Fruit fly (Drosophila melanogaster) whole organism, embryonic: Measurements from ENCODE around the gene CG5013.
A peak's percentile ranks its signal among the peaks of the same experiment; 100 is the strongest.

ENCODE experiments used
- Awh ChIP-seq: fragments of 200-800 bp; sonication (Bioruptor generic); IDR thresholded peaks from 2 replicates; pipeline ENCODE4, ENCODE4 v1.3.6; 2022; ENCODE audit warnings: missing biosample characterization, missing genetic modification characterization
- CG10543 ChIP-seq: fragments of 200-800 bp; sonication (Bioruptor generic); optimal IDR thresholded peaks from 3 replicates; lab custom pipeline; 2017; ENCODE audit warnings: missing biosample characterization, mild to moderate bottlenecking, missing genetic modification characterization, moderate library complexity
- CG11085 ChIP-seq: fragments of 200-800 bp; sonication (Bioruptor generic); IDR thresholded peaks from 2 replicates; pipeline ENCODE4 v1.3.6; 2022; ENCODE audit warnings: missing biosample characterization, missing genetic modification characterization
- CG11504 ChIP-seq: fragments of 200-800 bp; sonication (Bioruptor generic); optimal IDR thresholded peaks from 3 replicates; lab custom pipeline; 2019; ENCODE audit warnings: missing biosample characterization, mild to moderate bottlenecking, missing genetic modification characterization, moderate library complexity
- CG11560 ChIP-seq: fragments of 200-800 bp; sonication (Bioruptor generic); IDR thresholded peaks from 3 replicates; pipeline ENCODE4 v1.3.6; 2022; ENCODE audit warnings: missing biosample characterization, missing genetic modification characterization
- CG13894 ChIP-seq: fragments of 200-800 bp; sonication (Bioruptor generic); optimal IDR thresholded peaks from 3 replicates; lab custom pipeline; 2018; ENCODE audit warnings: missing biosample characterization, mild to moderate bottlenecking, missing genetic modification characterization, moderate library complexity
- CG15073 ChIP-seq: fragments of 200-800 bp; sonication (Bioruptor generic); optimal IDR thresholded peaks from 2 replicates; lab custom pipeline; 2016; ENCODE audit warnings: missing biosample characterization, missing genetic modification characterization
- CG17328 ChIP-seq: fragments of 200-800 bp; sonication (Bioruptor generic); IDR thresholded peaks from 2 replicates; pipeline ENCODE4 v1.3.6; 2022; ENCODE audit warnings: missing biosample characterization, missing genetic modification characterization
- CG17359 ChIP-seq: fragments of 200-800 bp; sonication (Bioruptor generic); optimal IDR thresholded peaks from 3 replicates; lab custom pipeline; 2018; ENCODE audit warnings: missing biosample characterization, mild to moderate bottlenecking, missing genetic modification characterization, moderate library complexity
- CG17568 ChIP-seq: fragments of 200-800 bp; sonication (Bioruptor generic); optimal IDR thresholded peaks from 2 replicates; lab custom pipeline; 2018; ENCODE audit warnings: missing biosample characterization, mild to moderate bottlenecking, missing genetic modification characterization, moderate library complexity
- CG2120 ChIP-seq: fragments of 200-800 bp; sonication (Bioruptor generic); optimal IDR thresholded peaks from 3 replicates; lab custom pipeline; 2016; ENCODE audit warnings: missing biosample characterization, missing genetic modification characterization
- CG2875 ChIP-seq: fragments of 200-800 bp; sonication (Bioruptor generic); optimal IDR thresholded peaks from 2 replicates; lab custom pipeline; 2017; ENCODE audit warnings: missing biosample characterization, mild to moderate bottlenecking, missing genetic modification characterization, missing genetic modification reagents
- CG31224 ChIP-seq: fragments of 200-800 bp; sonication (Bioruptor generic); IDR thresholded peaks from 2 replicates; pipeline ENCODE4 v1.3.6; 2022; ENCODE audit warnings: missing biosample characterization, missing genetic modification characterization
- CG32532 ChIP-seq: fragments of 200-800 bp; sonication (Bioruptor generic); IDR thresholded peaks from 2 replicates; pipeline ENCODE4 v1.3.6; 2022; ENCODE audit warnings: missing biosample characterization, missing genetic modification characterization
- CG32767 ChIP-seq: fragments of 200-800 bp; sonication (Bioruptor generic); IDR thresholded peaks from 2 replicates; pipeline ENCODE4 v1.3.6; 2022; ENCODE audit warnings: missing biosample characterization, missing genetic modification characterization
- CG4424 ChIP-seq: fragments of 200-800 bp; sonication (Bioruptor generic); optimal IDR thresholded peaks from 3 replicates; lab custom pipeline; 2016; ENCODE audit warnings: missing biosample characterization, missing genetic modification characterization
- CG4617 ChIP-seq: fragments of 200-800 bp; sonication (Bioruptor generic); optimal IDR thresholded peaks from 3 replicates; lab custom pipeline; 2016; ENCODE audit warnings: missing biosample characterization, missing genetic modification characterization, borderline replicate concordance
- CG5245 ChIP-seq: fragments of 200-800 bp; sonication (Bioruptor generic); optimal IDR thresholded peaks from 3 replicates; lab custom pipeline; 2016; ENCODE audit warnings: missing biosample characterization, missing genetic modification characterization
- CG9437 ChIP-seq: fragments of 200-800 bp; sonication (Bioruptor generic); optimal IDR thresholded peaks from 2 replicates; lab custom pipeline; 2018; ENCODE audit warnings: missing biosample characterization, mild to moderate bottlenecking, missing genetic modification characterization
- E2f2 ChIP-seq: fragments of 200-800 bp; sonication (Bioruptor generic); IDR thresholded peaks from 2 replicates; pipeline ENCODE4 v1.3.6; 2022; ENCODE audit warnings: missing biosample characterization, missing genetic modification characterization
- Gug ChIP-seq: fragments of 200-800 bp; sonication (Bioruptor generic); IDR thresholded peaks from 4 replicates; pipeline ENCODE4 v1.3.6; 2022; ENCODE audit warnings: missing biosample characterization, missing genetic modification characterization
- HmgD ChIP-seq: fragments of 200-800 bp; sonication (Bioruptor generic); optimal IDR thresholded peaks from 3 replicates; lab custom pipeline; 2016; ENCODE audit warnings: missing biosample characterization, missing genetic modification characterization
- Hr51 ChIP-seq, 2 experiments: fragments of 200-800 bp; sonication (Bioruptor generic); optimal IDR thresholded peaks; 2 replicates in 1 of 2; 3 replicates in 1 of 2; lab custom pipeline; 2016 to 2018; ENCODE audit warnings: missing biosample characterization in 2 of 2, missing genetic modification characterization in 2 of 2, mild to moderate bottlenecking in 1 of 2, moderate library complexity in 1 of 2
- Lim3 ChIP-seq: fragments of 200-800 bp; sonication (Bioruptor generic); IDR thresholded peaks from 2 replicates; pipeline ENCODE4 v1.3.6; 2022; ENCODE audit warnings: missing biosample characterization, missing genetic modification characterization
- Oaz ChIP-seq: fragments of 200-800 bp; sonication (Bioruptor generic); IDR thresholded peaks from 2 replicates; pipeline ENCODE4 v1.3.6; 2022; ENCODE audit warnings: missing biosample characterization, missing genetic modification characterization
- Oli ChIP-seq: fragments of 200-800 bp; sonication (Bioruptor generic); optimal IDR thresholded peaks from 2 replicates; lab custom pipeline; 2018; ENCODE audit warnings: missing biosample characterization, mild to moderate bottlenecking, missing genetic modification characterization, moderate library complexity
- Ptx1 ChIP-seq: fragments of 200-800 bp; sonication (Bioruptor generic); IDR thresholded peaks from 2 replicates; pipeline ENCODE4 v1.3.6; 2022; ENCODE audit warnings: missing biosample characterization, missing genetic modification characterization
- Ravus ChIP-seq: fragments of 200-800 bp; sonication (Bioruptor generic); IDR thresholded peaks from 2 replicates; pipeline ENCODE4 v1.3.6; 2022; ENCODE audit warnings: missing biosample characterization, missing genetic modification characterization
- Scr ChIP-seq: fragments of 200-800 bp; sonication (Bioruptor generic); IDR thresholded peaks from 2 replicates; pipeline ENCODE4 v1.3.6; 2022; ENCODE audit warnings: missing biosample characterization, missing genetic modification characterization; ENCODE audit not compliant: partially characterized antibody
- Sry-β ChIP-seq: fragments of 200-800 bp; sonication (Bioruptor generic); optimal IDR thresholded peaks from 2 replicates; lab custom pipeline; 2018; ENCODE audit warnings: missing biosample characterization, mild to moderate bottlenecking, missing genetic modification characterization, moderate library complexity
- Stat92E ChIP-seq, 3 experiments: fragments of >200 bp in 2 of 3; fragments of 200-800 bp in 1 of 3; sonication (Bioruptor generic) in 1 of 3; optimal IDR thresholded peaks; 2 replicates each; lab custom pipeline; 2017 to 2019; ENCODE audit warnings: missing biosample characterization in 3 of 3, missing genetic modification characterization in 3 of 3, mild to moderate bottlenecking in 1 of 3, moderate library complexity in 1 of 3
- Trl ChIP-seq, 3 experiments: fragments of >200 bp in 2 of 3; fragments of 200-800 bp in 1 of 3; sonication (Bioruptor generic) in 1 of 3; optimal IDR thresholded peaks; 2 replicates in 1 of 3; 3 replicates in 2 of 3; lab custom pipeline; 2016 to 2017; ENCODE audit warnings: missing biosample characterization in 1 of 3, missing genetic modification characterization in 1 of 3
- Usf ChIP-seq: fragments of 200-800 bp; sonication (Bioruptor generic); optimal IDR thresholded peaks from 2 replicates; lab custom pipeline; 2017; ENCODE audit warnings: missing genotype, missing biosample characterization, missing genetic modification characterization
- dpn ChIP-seq, 2 experiments: fragments of 200-800 bp; sonication (Bioruptor generic); optimal IDR thresholded peaks; 3 replicates each; lab custom pipeline; 2016; ENCODE audit warnings: missing biosample characterization in 2 of 2, missing genetic modification characterization in 2 of 2
- dysf ChIP-seq: fragments of 200-800 bp; sonication (Bioruptor generic); IDR thresholded peaks from 3 replicates; pipeline ENCODE4 v1.3.6; 2022; ENCODE audit warnings: missing biosample characterization, missing genetic modification characterization
- emc ChIP-seq: fragments of 200-800 bp; sonication (Bioruptor generic); optimal IDR thresholded peaks from 2 replicates; lab custom pipeline; 2016; ENCODE audit warnings: missing biosample characterization, missing genetic modification characterization
- eve ChIP-seq, 2 experiments: fragments of >200 bp; optimal IDR thresholded peaks; 2 replicates each; lab custom pipeline; 2017; ENCODE audit warnings: missing biosample characterization in 2 of 2, missing genetic modification characterization in 2 of 2
- ewg ChIP-seq: fragments of 200-800 bp; sonication (Bioruptor generic); optimal IDR thresholded peaks from 3 replicates; lab custom pipeline; 2017; ENCODE audit warnings: mild to moderate bottlenecking, missing biosample characterization, missing genetic modification reagents, missing genetic modification characterization
- eyg ChIP-seq: fragments of 200-800 bp; sonication (Bioruptor generic); optimal IDR thresholded peaks from 3 replicates; lab custom pipeline; 2016; ENCODE audit warnings: missing biosample characterization, missing genetic modification characterization
- her ChIP-seq: fragments of 200-800 bp; sonication (Bioruptor generic); optimal IDR thresholded peaks from 2 replicates; lab custom pipeline; 2016; ENCODE audit warnings: missing biosample characterization, missing genetic modification characterization
- lmd ChIP-seq: fragments of 200-800 bp; sonication (Bioruptor generic); IDR thresholded peaks from 2 replicates; pipeline ENCODE4 v1.3.6; 2022; ENCODE audit warnings: missing biosample characterization, missing genetic modification characterization
- pnt ChIP-seq: fragments of 200-800 bp; sonication (Bioruptor generic); optimal IDR thresholded peaks from 3 replicates; lab custom pipeline; 2016; ENCODE audit warnings: missing biosample characterization, missing genetic modification characterization
- prd ChIP-seq, 3 experiments: fragments of >200 bp in 2 of 3; fragments of 200-800 bp in 1 of 3; sonication (Bioruptor generic) in 1 of 3; optimal IDR thresholded peaks in 2 of 3; IDR thresholded peaks in 1 of 3; 2 replicates in 2 of 3; 3 replicates in 1 of 3; pipeline versions ENCODE4 v1.3.6 to Lab custom; 2017 to 2022; ENCODE audit warnings: missing biosample characterization in 1 of 3, missing genetic modification characterization in 1 of 3
- sob ChIP-seq: fragments of 200-800 bp; sonication (Bioruptor generic); IDR thresholded peaks from 2 replicates; pipeline ENCODE4 v1.3.6; 2022; ENCODE audit warnings: missing biosample characterization, missing genetic modification characterization
- ssp ChIP-seq: fragments of 200-800 bp; sonication (Bioruptor generic); IDR thresholded peaks from 2 replicates; pipeline ENCODE4 v1.3.6; 2022; ENCODE audit warnings: missing biosample characterization, missing genetic modification characterization
- unpg ChIP-seq: fragments of 200-800 bp; sonication (Bioruptor generic); optimal IDR thresholded peaks from 3 replicates; lab custom pipeline; 2018; ENCODE audit warnings: missing biosample characterization, mild to moderate bottlenecking, missing genetic modification characterization, moderate library complexity
- vvl ChIP-seq: fragments of 200-800 bp; sonication (Bioruptor generic); IDR thresholded peaks from 2 replicates; pipeline ENCODE4 v1.3.6; 2022; ENCODE audit warnings: missing biosample characterization, missing genetic modification characterization

CG5013 gene

dm6 chr3R:16071689-16072580 lies 22.5 kb downstream of the CG5013 start (continued):
- TF ChIP-seq unpg (peak; percentile 90), Gug (GFP tag; lab: Robert Waterston, UW) (peak; percentile 21; the same call in 1 of the 4 replicates), Trl (optimal IDR thresholded peaks at IDR 0.05; lab: Kevin White, UChicago) (peak; percentile 7 to 34), Trl (GFP tag; optimal IDR thresholded peaks at IDR 0.05; lab: Kevin White, UChicago) (no peak), CG32767 (GFP tag; lab: Robert Waterston, UW) (peak; percentile 76), dysf (peak; percentile 64), ewg (GFP tag; lab: Kevin White, UChicago) (peak; percentile 29), pnt (GFP tag; lab: Kevin White, UChicago) (no peak), Awh (GFP tag; lab: Robert Waterston, UW) (peak; percentile 77), prd (optimal IDR thresholded peaks at IDR 0.05; lab: Kevin White, UChicago) (no peak), prd (GFP tag; IDR thresholded peaks at IDR 0.05; lab: Robert Waterston, UW) (peak; percentile 78), CG5245 (GFP tag; lab: Kevin White, UChicago) (peak; percentile 68), ssp (GFP tag; lab: Robert Waterston, UW) (peak; percentile 40; the same call in 1 of the 2 replicates), HmgD (GFP tag; lab: Kevin White, UChicago) (no peak), CG4424 (GFP tag; lab: Kevin White, UChicago) (peak; percentile 84), Usf (peak; percentile 2), E2f2 (GFP tag; lab: Robert Waterston, UW) (peak; percentile 56), dpn (GFP tag; optimal IDR thresholded peaks at IDR 0.05; lab: Kevin White, UChicago) (peak; percentile 15 to 77), CG31224 (GFP tag; lab: Robert Waterston, UW) (peak; percentile 32; the same call in 1 of the 2 replicates), sob (peak; percentile 43; the same call in 1 of the 2 replicates), CG15073 (GFP tag; lab: Kevin White, UChicago) (no peak), CG17328 (GFP tag; lab: Robert Waterston, UW) (peak; percentile 91), CG13894 (tag; lab: Kevin White, UChicago) (no peak), Sry-β (GFP tag; lab: Kevin White, UChicago) (no peak), eyg (no peak), lmd (GFP tag; lab: Robert Waterston, UW) (peak; percentile 63), CG11085 (no peak), CG32532 (peak; percentile 50; the same call in 1 of the 2 replicates), CG2875 (peak; percentile 52), Oaz (GFP tag; lab: Robert Waterston, UW) (peak; percentile 25; the same call in 1 of the 2 replicates), Ravus (GFP tag; lab: Robert Waterston, UW) (peak; percentile 17; the same call in 1 of the 2 replicates), Scr (GFP tag; lab: Robert Waterston, UW) (0 out of 2 replicates have a peak, but pooled peaks have one; percentile 13), Stat92E (GFP tag; optimal IDR thresholded peaks at IDR 0.05; lab: Kevin White, UChicago) (no peak), eve (GFP tag; optimal IDR thresholded peaks at IDR 0.05; lab: Kevin White, UChicago) (no peak), CG17359 (tag; lab: Kevin White, UChicago) (peak; percentile 47), Hr51 (GFP tag; optimal IDR thresholded peaks at IDR 0.05; lab: Kevin White, UChicago) (peak; percentile 31 to 71), CG11560 (tag; lab: Robert Waterston, UW) (no peak), emc (GFP tag; lab: Kevin White, UChicago) (no peak), Oli (tag; lab: Kevin White, UChicago) (peak; percentile 67), vvl (GFP tag; lab: Robert Waterston, UW) (peak; percentile 93), CG9437 (GFP tag; lab: Kevin White, UChicago) (no peak), CG4617 (GFP tag; lab: Kevin White, UChicago) (peak; percentile 35), CG10543 (GFP tag; lab: Kevin White, UChicago) (peak; percentile 22), CG2120 (peak; percentile 36), Lim3 (GFP tag; lab: Robert Waterston, UW) (peak; percentile 12; the same call in 1 of the 2 replicates), CG11504 (tag; lab: Kevin White, UChicago) (peak; percentile 98), her (GFP tag; lab: Kevin White, UChicago) (peak; percentile 12), Ptx1 (GFP tag; lab: Robert Waterston, UW) (peak; percentile 79), CG17568 (GFP tag; lab: Kevin White, UChicago) (peak; percentile 12)
